Worm (Caenorhabditis elegans) whole organism, L4 larva: ENCODE measurements around the gene ddx-19.
A peak's percentile ranks its signal among the peaks of the same experiment; 100 is the strongest.

ENCODE experiments used
- F37D6.2 ChIP-seq: sonication (generic microtip); optimal IDR thresholded peaks from 2 replicates; lab custom pipeline; 2016; ENCODE audit warnings: mild to moderate bottlenecking, missing genetic modification characterization, missing compliant biosample characterization
- F49E8.2 ChIP-seq: sonication (generic microtip); optimal IDR thresholded peaks from 2 replicates; lab custom pipeline; 2016; ENCODE audit warnings: missing compliant biosample characterization, mild to moderate bottlenecking, missing genetic modification characterization, borderline replicate concordance
- T20F7.1 ChIP-seq: fragments of 200-800 bp; sonication (Bioruptor generic); optimal IDR thresholded peaks from 2 replicates; lab custom pipeline; 2018; ENCODE audit warnings: mild to moderate bottlenecking, missing genetic modification characterization, missing compliant biosample characterization
- T26A8.4 ChIP-seq: fragments of 200-800 bp; sonication (Bioruptor generic); IDR thresholded peaks from 2 replicates; pipeline ENCODE4 v1.3.6; 2022; ENCODE audit warnings: missing genetic modification characterization, missing compliant biosample characterization
- Y5F2A.4 ChIP-seq: fragments of 200-800 bp; sonication (Bioruptor generic); optimal IDR thresholded peaks from 2 replicates; lab custom pipeline; 2018; ENCODE audit warnings: mild to moderate bottlenecking, missing genetic modification characterization, missing compliant biosample characterization
- ama-1 ChIP-seq: fragments of 150-350 bp; optimal IDR thresholded peaks from 2 replicates; lab custom pipeline; 2014; ENCODE audit warnings: inconsistent platforms, mixed read lengths
- arid-1 ChIP-seq: fragments of 200-800 bp; sonication (Bioruptor generic); conservative IDR thresholded peaks from 2 replicates; pipeline ENCODE4 v1.3.6; 2022; ENCODE audit warnings: missing genetic modification reagents, missing genetic modification characterization, missing compliant biosample characterization
- ceh-20 ChIP-seq: fragments of 200-800 bp; sonication (Bioruptor generic); IDR thresholded peaks from 2 replicates; pipeline ENCODE4 v1.3.6; 2022; ENCODE audit warnings: missing genetic modification reagents, missing genetic modification characterization, missing compliant biosample characterization
- ceh-32 ChIP-seq: sonication (generic microtip); optimal IDR thresholded peaks from 2 replicates; lab custom pipeline; 2016; ENCODE audit warnings: mild to moderate bottlenecking, missing genetic modification characterization, missing compliant biosample characterization; ENCODE audit not compliant: poor library complexity
- ceh-82 ChIP-seq: sonication (generic microtip); optimal IDR thresholded peaks from 2 replicates; lab custom pipeline; 2017; ENCODE audit warnings: missing biosample characterization, missing genetic modification characterization
- cey-2 ChIP-seq: sonication (generic microtip); optimal IDR thresholded peaks from 3 replicates; lab custom pipeline; 2017; ENCODE audit warnings: missing genetic modification characterization, mild to moderate bottlenecking, missing compliant biosample characterization, antibody characterized with exemption, borderline replicate concordance; ENCODE audit not compliant: insufficient read depth
- daf-16 ChIP-seq, 3 experiments: sonication (generic microtip); optimal IDR thresholded peaks; 2 replicates each; lab custom pipeline; 2016 to 2017; ENCODE audit warnings: missing genetic modification characterization in 3 of 3, missing genetic modification reagents in 3 of 3, mild to moderate bottlenecking in 2 of 3, missing compliant biosample characterization in 2 of 3, missing biosample characterization in 1 of 3, moderate library complexity in 1 of 3
- daf-19 ChIP-seq: fragments of 200-800 bp; sonication (Bioruptor generic); conservative IDR thresholded peaks from 2 replicates; pipeline ENCODE4 v1.3.6; 2022; ENCODE audit warnings: missing genetic modification characterization, missing compliant biosample characterization
- dmd-8 ChIP-seq: fragments of 200-800 bp; sonication (Bioruptor generic); IDR thresholded peaks from 2 replicates; pipeline ENCODE4 v1.3.6; 2022; ENCODE audit warnings: missing genetic modification characterization, missing compliant biosample characterization
- dpl-1 ChIP-seq: fragments of 150-350 bp; optimal IDR thresholded peaks from 2 replicates; lab custom pipeline; 2014; ENCODE audit warnings: missing biosample characterization, missing genetic modification reagents, missing genetic modification characterization
- egl-43 ChIP-seq: fragments of 200-800 bp; sonication (Bioruptor generic); IDR thresholded peaks from 2 replicates; pipeline ENCODE4 v1.3.6; 2022; ENCODE audit warnings: missing genetic modification reagents, missing genetic modification characterization, missing compliant biosample characterization
- fos-1 ChIP-seq: fragments of 150-350 bp; optimal IDR thresholded peaks from 2 replicates; lab custom pipeline; 2014; ENCODE audit warnings: missing biosample characterization, missing genetic modification characterization
- hif-1 ChIP-seq, 2 experiments: sonication (generic microtip); optimal IDR thresholded peaks; 2 replicates each; lab custom pipeline; 2016 to 2017; ENCODE audit warnings: missing compliant biosample characterization in 2 of 2, missing genetic modification characterization in 2 of 2, missing genetic modification reagents in 2 of 2, missing genotype in 2 of 2, mild to moderate bottlenecking in 1 of 2
- lin-29 ChIP-seq: fragments of 200-800 bp; sonication (Bioruptor generic); IDR thresholded peaks from 2 replicates; pipeline ENCODE4 v1.3.6; 2022; ENCODE audit warnings: missing genetic modification reagents, missing genetic modification characterization, missing compliant biosample characterization
- lir-3 ChIP-seq: sonication (generic microtip); optimal IDR thresholded peaks from 2 replicates; lab custom pipeline; 2016; ENCODE audit warnings: mild to moderate bottlenecking, missing genetic modification characterization, missing compliant biosample characterization
- lsy-2 ChIP-seq, 2 experiments: fragments of 150-350 bp in 1 of 2; sonication (generic microtip) in 1 of 2; optimal IDR thresholded peaks; 2 replicates each; lab custom pipeline; 2014 to 2017; ENCODE audit warnings: missing biosample characterization in 2 of 2, missing genetic modification characterization in 2 of 2
- mxl-2 ChIP-seq: fragments of 200-800 bp; sonication (Bioruptor generic); conservative IDR thresholded peaks from 2 replicates; pipeline ENCODE4 v1.3.6; 2022; ENCODE audit warnings: missing genetic modification reagents, missing genetic modification characterization, missing compliant biosample characterization
- nhr-11 ChIP-seq: fragments of 150-350 bp; optimal IDR thresholded peaks from 2 replicates; lab custom pipeline; 2014; ENCODE audit warnings: missing biosample characterization, missing genetic modification characterization
- nhr-28 ChIP-seq: fragments of 150-350 bp; optimal IDR thresholded peaks from 2 replicates; lab custom pipeline; 2014; ENCODE audit warnings: missing biosample characterization, missing genetic modification characterization
- nhr-48 ChIP-seq: sonication (generic microtip); optimal IDR thresholded peaks from 2 replicates; lab custom pipeline; 2016; ENCODE audit warnings: mild to moderate bottlenecking, missing genetic modification characterization, missing compliant biosample characterization
- nhr-76 ChIP-seq: fragments of 150-350 bp; optimal IDR thresholded peaks from 2 replicates; lab custom pipeline; 2014; ENCODE audit warnings: missing biosample characterization, missing genetic modification characterization
- nhr-77 ChIP-seq: fragments of 150-350 bp; optimal IDR thresholded peaks from 2 replicates; lab custom pipeline; 2014; ENCODE audit warnings: missing biosample characterization, missing genetic modification characterization
- php-3 ChIP-seq: fragments of 200-800 bp; sonication (Bioruptor generic); IDR thresholded peaks from 2 replicates; pipeline ENCODE4 v1.3.6; 2022; ENCODE audit warnings: missing genetic modification reagents, missing genetic modification characterization, missing compliant biosample characterization
- rbr-2 ChIP-seq: sonication (generic microtip); optimal IDR thresholded peaks from 2 replicates; lab custom pipeline; 2016; ENCODE audit warnings: missing genotype, missing genetic modification characterization, missing compliant biosample characterization
- set-16 ChIP-seq: fragments of 200-800 bp; sonication (Bioruptor generic); IDR thresholded peaks from 2 replicates; pipeline ENCODE4 v1.3.6; 2022; ENCODE audit warnings: missing genetic modification reagents, missing genetic modification characterization, missing compliant biosample characterization
- snpc-4 ChIP-seq: fragments of 150-350 bp; optimal IDR thresholded peaks from 2 replicates; lab custom pipeline; 2014; ENCODE audit warnings: missing biosample characterization, missing genetic modification characterization
- unc-130 ChIP-seq: sonication (generic microtip); optimal IDR thresholded peaks from 2 replicates; lab custom pipeline; 2016; ENCODE audit warnings: missing genetic modification reagents, missing genetic modification characterization, missing compliant biosample characterization
- unc-62 ChIP-seq, 3 experiments: fragments of 150-350 bp in 1 of 3; sonication (generic microtip); optimal IDR thresholded peaks in 2 of 3; peaks in 1 of 3; 1 replicate in 1 of 3; 2 replicates in 2 of 3; lab custom pipeline; 2014 to 2017; ENCODE audit warnings: missing biosample characterization in 3 of 3, missing genetic modification characterization in 3 of 3, missing genetic modification reagents in 3 of 3, missing genotype in 1 of 3
- zip-11 ChIP-seq: fragments of 200-800 bp; sonication (Bioruptor generic); IDR thresholded peaks from 2 replicates; pipeline ENCODE4 v1.3.6; 2022; ENCODE audit warnings: missing genetic modification characterization, missing compliant biosample characterization
- zip-2 ChIP-seq: fragments of 150-350 bp; optimal IDR thresholded peaks from 2 replicates; lab custom pipeline; 2014; ENCODE audit warnings: missing biosample characterization, missing genetic modification characterization

ddx-19 gene

ce11 chrII:8877032-8877985 is 7.4 kb upstream of the ddx-19 start:
- TF ChIP-seq unc-130 (GFP tag; lab: Kevin White, UChicago) (peak; percentile 13), snpc-4 (tag; lab: Kevin White, UChicago) (peak; percentile 34), hif-1 (tag; optimal IDR thresholded peaks at IDR 0.05; lab: Kevin White, UChicago) (no peak), nhr-11 (tag; lab: Kevin White, UChicago) (no peak), unc-62 (GFP tag; optimal IDR thresholded peaks at IDR 0.05 in 1 of 2; lab: Kevin White, UChicago) (peak in 1 of 2 experiments; percentile 51), unc-62 (tag; optimal IDR thresholded peaks at IDR 0.05; lab: Kevin White, UChicago) (no peak), nhr-28 (no peak), T26A8.4 (0 out of 2 replicates have a peak, but pooled peaks have one; percentile 50), zip-2 (tag; lab: Kevin White, UChicago) (no peak), F49E8.2 (tag; lab: Kevin White, UChicago) (peak; percentile 55), egl-43 (GFP tag; lab: Robert Waterston, UW) (0 out of 2 replicates have a peak, but pooled peaks have one; percentile 37), dmd-8 (GFP tag; lab: Robert Waterston, UW) (0 out of 2 replicates have a peak, but pooled peaks have one; percentile 52), set-16 (GFP tag; lab: Robert Waterston, UW) (peak; percentile 44; the same call in 1 of the 2 replicates), ceh-20 (GFP tag; lab: Robert Waterston, UW) (no peak), mxl-2 (no peak), nhr-76 (no peak), php-3 (0 out of 2 replicates have a peak, but pooled peaks have one; percentile 9)
- TF ChIP-seq, all 104 proteins: peak for 9

- TF ChIP-seq arid-1 (GFP tag; lab: Robert Waterston, UW) = 0 out of 2 replicates have a peak, but pooled peaks have one; percentile 26
- no peak for TF ChIP-seq cey-2 (tag; lab: Kevin White, UChicago)
- TF ChIP-seq fos-1 (tag; lab: Kevin White, UChicago) = no peak
- no peak for TF ChIP-seq zip-11
- TF ChIP-seq T20F7.1 (GFP tag; lab: Kevin White, UChicago) = no peak
- TF ChIP-seq nhr-77 (tag; lab: Kevin White, UChicago) = no peak
- 0 out of 2 replicates have a peak, but pooled peaks have one; percentile 49 for TF ChIP-seq egl-43 (GFP tag; lab: Robert Waterston, UW)
- no peak for TF ChIP-seq hif-1 (tag; optimal IDR thresholded peaks at IDR 0.05; lab: Kevin White, UChicago)
- TF ChIP-seq daf-19 (GFP tag; lab: Robert Waterston, UW) = no peak
- no peak for TF ChIP-seq ceh-82
- no peak for TF ChIP-seq lin-29 (GFP tag; lab: Robert Waterston, UW)
- TF ChIP-seq set-16 (GFP tag; lab: Robert Waterston, UW) = peak; percentile 58
Observed at ce11 chrII:8878528-8878927, 6.2 kb upstream of the ddx-19 start.

ce11 chrII:8883559-8883958 is 1.1 kb upstream of the ddx-19 start, which contains the start of gene rha-1:
rha-1 (minus strand) TSS chrII:8883659.
- TF ChIP-seq ceh-32 = no peak
- TF ChIP-seq, all 104 proteins: peak for 0

ce11 chrII:8889589-8889988 is 4.9 kb downstream of the ddx-19 start:
- TF ChIP-seq ama-1 = peak; percentile 54
- no peak for TF ChIP-seq daf-16 (GFP tag; optimal IDR thresholded peaks at IDR 0.05; lab: Kevin White, UChicago)
- TF ChIP-seq daf-16 (tag; optimal IDR thresholded peaks at IDR 0.05; lab: Kevin White, UChicago) = peak; percentile 26
- TF ChIP-seq unc-62 (GFP tag; optimal IDR thresholded peaks at IDR 0.05 in 1 of 2; lab: Kevin White, UChicago) = peak in 1 of 2 experiments; percentile 8
- no peak for TF ChIP-seq unc-62 (tag; optimal IDR thresholded peaks at IDR 0.05; lab: Kevin White, UChicago)
- no peak for TF ChIP-seq dpl-1 (GFP tag; lab: Kevin White, UChicago)

- TF ChIP-seq rbr-2 (tag; lab: Kevin White, UChicago) (no peak), F37D6.2 (no peak), F49E8.2 (tag; lab: Kevin White, UChicago) (peak; percentile 64), Y5F2A.4 (GFP tag; lab: Kevin White, UChicago) (no peak), fos-1 (tag; lab: Kevin White, UChicago) (no peak), lsy-2 (tag; optimal IDR thresholded peaks at IDR 0.05; lab: Kevin White, UChicago) (peak in 1 of 2 experiments; percentile 34), nhr-77 (tag; lab: Kevin White, UChicago) (no peak), nhr-48 (no peak), daf-16 (GFP tag; optimal IDR thresholded peaks at IDR 0.05; lab: Kevin White, UChicago) (no peak), daf-16 (tag; optimal IDR thresholded peaks at IDR 0.05; lab: Kevin White, UChicago) (no peak), lir-3 (tag; lab: Kevin White, UChicago) (no peak)
- TF ChIP-seq, all 104 proteins: peak for 2
Observed at ce11 chrII:8890017-8890416, 5.3 kb downstream of the ddx-19 start.
